Worm (Caenorhabditis elegans): ENCODE results near the gene R07D5.2.

DNA sequence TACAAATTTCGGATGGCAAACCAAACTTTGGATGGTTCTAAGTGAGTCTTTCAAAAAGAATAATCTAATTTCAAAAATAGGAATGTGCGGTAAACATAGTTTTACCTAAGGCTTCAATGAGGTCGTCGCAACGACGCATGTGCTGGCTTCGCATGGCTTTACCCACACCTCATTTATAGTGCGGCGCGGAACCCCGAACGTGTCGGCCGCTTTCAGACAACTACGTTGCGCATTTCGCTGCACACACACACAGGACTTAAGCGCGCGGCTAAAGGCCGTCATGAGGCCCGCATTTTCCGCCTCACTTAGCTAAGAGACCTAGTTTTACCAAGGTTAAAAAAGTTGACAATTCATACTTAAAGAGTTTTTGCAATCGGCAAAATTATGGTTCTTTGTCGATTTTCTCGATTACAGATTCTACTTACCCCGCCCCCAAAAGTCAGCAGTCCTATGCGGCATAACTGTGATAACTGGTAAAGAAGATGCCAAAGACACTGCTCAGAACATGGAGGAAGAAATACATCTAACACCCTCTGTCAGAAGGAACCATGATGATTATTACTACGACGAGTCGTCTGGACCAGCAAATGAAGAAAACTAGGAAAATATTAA lies 23.5 kb downstream of the R07D5.2 start:
- TF ChIP-seq madf-3 (GFP tag; IDR thresholded peaks at IDR 0.05) (no peak), lir-1 (GFP tag; conservative IDR thresholded peaks at IDR 0.05) (no peak), ets-4 (GFP tag; optimal IDR thresholded peaks at IDR 0.05) (no peak), F55B11.4 (tag; optimal IDR thresholded peaks at IDR 0.05; ENCODE audit: borderline replicate concordance, insufficient read depth) (no peak)

Measured in whole organism, young adult.